Worm (Caenorhabditis elegans): ENCODE results near the gene F25E5.9.

Gene F25E5.9

DNA sequence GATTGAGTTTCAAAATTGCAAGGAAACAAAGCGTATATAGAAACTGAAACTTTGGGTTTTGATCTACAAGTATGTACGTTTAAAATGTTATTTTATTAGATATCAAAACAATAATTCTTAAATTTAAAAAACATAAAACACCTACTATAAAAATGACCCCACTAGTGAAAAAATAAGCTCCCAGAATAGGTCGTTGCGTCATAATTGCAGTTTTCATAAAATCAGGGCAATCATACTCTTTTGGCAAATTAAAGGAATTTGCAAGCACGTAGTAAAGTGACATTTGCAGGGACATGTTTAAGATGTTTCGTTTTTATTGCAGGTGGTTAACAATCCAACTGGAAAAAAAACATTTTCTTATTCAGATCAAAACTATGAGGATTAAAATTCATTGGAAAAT lies 29.2 kb downstream of the F25E5.9 start, which contains the start of gene srt-6:
TSS of gene srt-6 (minus strand) at position 295 of the 400 bp plus-strand sequence.
- TF ChIP-seq B0019.2 (GFP tag; conservative IDR thresholded peaks at IDR 0.05) (no peak), ztf-26 (tag; optimal IDR thresholded peaks at IDR 0.05) (no peak)

ce11 chrV:7403501-7403900 lies 34.2 kb downstream of the F25E5.9 start:
- no peak for TF ChIP-seq efl-1 (GFP tag; optimal IDR thresholded peaks at IDR 0.05)
- TF ChIP-seq hlh-26 (GFP tag; conservative IDR thresholded peaks at IDR 0.05) = no peak
- no peak for TF ChIP-seq let-607 (tag; optimal IDR thresholded peaks at IDR 0.05)
- no peak for TF ChIP-seq tbx-9 (tag; optimal IDR thresholded peaks at IDR 0.05; ENCODE audit: borderline replicate concordance)
- TF ChIP-seq nfya-1 (tag; optimal IDR thresholded peaks at IDR 0.05; ENCODE audit: borderline replicate concordance, insufficient read depth) = no peak
- TF ChIP-seq pha-4 (tag; optimal IDR thresholded peaks at IDR 0.05) = no peak

ce11 chrV:7402355-7402754 lies 35.4 kb downstream of the F25E5.9 start, which contains the start of gene srj-13:
srj-13 (plus strand) TSS chrV:7402655.
- TF ChIP-seq madf-10 (tag; optimal IDR thresholded peaks at IDR 0.05) (no peak), akir-1 (GFP tag; optimal IDR thresholded peaks at IDR 0.05) (no peak), die-1 (tag; optimal IDR thresholded peaks at IDR 0.05) (no peak), snpc-4 (GFP tag; optimal IDR thresholded peaks at IDR 0.05) (no peak), snpc-4 (tag; optimal IDR thresholded peaks at IDR 0.05) (no peak), hrde-1 (tag; optimal IDR thresholded peaks at IDR 0.05; ENCODE audit: borderline replicate concordance) (no peak), sea-2 (GFP tag; IDR thresholded peaks at IDR 0.05) (no peak), lin-35 (GFP tag; optimal IDR thresholded peaks at IDR 0.05) (no peak), F33H1.4 (GFP tag; IDR thresholded peaks at IDR 0.05) (no peak), rpc-1 (optimal IDR thresholded peaks at IDR 0.05) (no peak), rpc-1 (tag; optimal IDR thresholded peaks at IDR 0.05) (no peak)

ce11 chrV:7400588-7400987 lies 37.1 kb downstream of the F25E5.9 start, which contains the start of gene srx-60:
srx-60 (plus strand) TSS chrV:7400888.
- TF ChIP-seq nhr-27 (tag; optimal IDR thresholded peaks at IDR 0.05) = no peak

DNA sequence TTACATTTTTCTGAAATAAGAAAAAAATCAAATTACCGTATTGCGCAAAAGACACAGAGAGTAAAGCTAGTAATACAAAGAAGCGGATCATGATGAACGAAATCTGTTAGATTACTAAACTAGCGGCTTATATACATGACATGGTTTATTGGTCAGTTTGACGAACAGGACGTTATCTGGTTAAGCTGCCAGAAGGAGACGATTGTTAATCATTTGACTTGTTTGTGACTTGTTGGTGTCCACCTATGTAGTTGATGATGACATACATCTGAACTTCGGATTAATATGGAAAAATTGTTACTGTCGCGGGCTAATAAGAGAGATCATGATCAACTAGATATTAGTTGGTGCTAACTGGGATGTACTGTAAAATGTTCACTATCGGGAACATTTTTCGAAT lies 37.6 kb downstream of the F25E5.9 start, which contains the start of gene cnc-9:
TSS of gene cnc-9 (minus strand) at position 101 of the 400 bp plus-strand sequence.
- no peak for TF ChIP-seq zim-3 (tag; optimal IDR thresholded peaks at IDR 0.05)
- no peak for TF ChIP-seq pha-4 (tag; optimal IDR thresholded peaks at IDR 0.05)
- no peak for TF ChIP-seq Y95B8A.8 (GFP tag; IDR thresholded peaks at IDR 0.05)
- TF ChIP-seq T26A5.8 (tag; optimal IDR thresholded peaks at IDR 0.05) = no peak
- no peak for TF ChIP-seq Y79H2A.3 (GFP tag; conservative IDR thresholded peaks at IDR 0.05)
- TF ChIP-seq ztf-22 (GFP tag; optimal IDR thresholded peaks at IDR 0.05) = no peak
- TF ChIP-seq sdz-38 (tag; optimal IDR thresholded peaks at IDR 0.05) = no peak
- TF ChIP-seq lin-54 (GFP tag; optimal IDR thresholded peaks at IDR 0.05) = no peak
- no peak for TF ChIP-seq hmg-1.2 (GFP tag; IDR thresholded peaks at IDR 0.05)
- no peak for TF ChIP-seq aptf-3 (GFP tag; IDR thresholded peaks at IDR 0.05)

ce11 chrV:7399202-7399601 lies 38.5 kb downstream of the F25E5.9 start, which contains the start of gene gst-41:
gst-41 (minus strand) TSS chrV:7399302.
- TF ChIP-seq F37B4.10 (GFP tag; IDR thresholded peaks at IDR 0.05) (no peak), tbx-9 (tag; optimal IDR thresholded peaks at IDR 0.05; ENCODE audit: borderline replicate concordance) (no peak), F55B11.4 (tag; optimal IDR thresholded peaks at IDR 0.05; ENCODE audit: borderline replicate concordance, insufficient read depth) (no peak), nhr-179 (tag; optimal IDR thresholded peaks at IDR 0.05) (no peak), let-607 (tag; optimal IDR thresholded peaks at IDR 0.05) (no peak), lin-26 (GFP tag; IDR thresholded peaks at IDR 0.05) (no peak), lag-1 (GFP tag; IDR thresholded peaks at IDR 0.05) (no peak), ztf-28 (GFP tag; IDR thresholded peaks at IDR 0.05) (no peak)

Data from whole organism, young adult.